Fruit fly (Drosophila melanogaster): Measurements from ENCODE around the gene Syx17.
A peak's percentile ranks its signal among the peaks of the same experiment; 100 is the strongest.

The Syx17 gene

dm6 chr3L:4363887-4364794, 39.1 kb upstream of the Syx17 start, which contains the start of the genes Cip4 and mRpS6 (continued):
- TF ChIP-seq Oli (tag; optimal IDR thresholded peaks at IDR 0.05) (peak; percentile 77), Opbp (GFP tag; IDR thresholded peaks at IDR 0.05; ENCODE audit: partially characterized antibody) (peak; percentile 12; the same call in 1 of the 3 replicates), gro (GFP tag; optimal IDR thresholded peaks at IDR 0.05) (peak; percentile 59), CG6765 (GFP tag; optimal IDR thresholded peaks at IDR 0.05) (peak; percentile 48), CG4820 (GFP tag; optimal IDR thresholded peaks at IDR 0.05) (no peak), CG4404 (GFP tag; IDR thresholded peaks at IDR 0.05) (0 out of 2 replicates have a peak, but pooled peaks have one; percentile 30), sens-2 (GFP tag; IDR thresholded peaks at IDR 0.05) (peak; percentile 84), oc (tag; optimal IDR thresholded peaks at IDR 0.05) (peak; percentile 59), Bgb (GFP tag; IDR thresholded peaks at IDR 0.05; ENCODE audit: partially characterized antibody) (peak; percentile 44; the same call in 1 of the 2 replicates), CG1024 (GFP tag; IDR thresholded peaks at IDR 0.05) (peak; percentile 67), sima (GFP tag; optimal IDR thresholded peaks at IDR 0.05) (no peak), dysf (GFP tag; IDR thresholded peaks at IDR 0.05) (peak; percentile 77), CG9817 (tag; optimal IDR thresholded peaks at IDR 0.05) (peak; percentile 86), Ptx1 (GFP tag; IDR thresholded peaks at IDR 0.05) (peak; percentile 81), ems (GFP tag; optimal IDR thresholded peaks at IDR 0.05) (peak; percentile 61), CG16815 (GFP tag; optimal IDR thresholded peaks at IDR 0.05) (peak; percentile 75), cwo (GFP tag; optimal IDR thresholded peaks at IDR 0.05) (peak; percentile 37), CG12391 (tag; optimal IDR thresholded peaks at IDR 0.05) (peak; percentile 92), CG31441 (GFP tag; IDR thresholded peaks at IDR 0.05) (peak; percentile 72), twi (tag; optimal IDR thresholded peaks at IDR 0.05) (peak; percentile 73), Optix (GFP tag; IDR thresholded peaks at IDR 0.05) (peak; percentile 63; the same call in 2 of the 3 replicates), Xrp1 (GFP tag; IDR thresholded peaks at IDR 0.05) (peak; percentile 74), dpn (GFP tag; optimal IDR thresholded peaks at IDR 0.05) (peak in 1 of 2 experiments; percentile 87), otp (GFP tag; IDR thresholded peaks at IDR 0.05) (peak; percentile 79; the same call in 2 of the 3 replicates), CG15269 (tag; optimal IDR thresholded peaks at IDR 0.05) (peak; percentile 89), CG15073 (GFP tag; optimal IDR thresholded peaks at IDR 0.05) (peak; percentile 49), Spps (tag; optimal IDR thresholded peaks at IDR 0.05) (peak; percentile 51), CG12219 (GFP tag; optimal IDR thresholded peaks at IDR 0.05) (peak; percentile 50), CG8765 (GFP tag; IDR thresholded peaks at IDR 0.05) (peak; percentile 66), Poxn (GFP tag; IDR thresholded peaks at IDR 0.05) (peak; percentile 75; the same call in 1 of the 2 replicates), CG1529 (GFP tag; optimal IDR thresholded peaks at IDR 0.05) (peak; percentile 56), mam (GFP tag; optimal IDR thresholded peaks at IDR 0.05) (no peak), sc (optimal IDR thresholded peaks at IDR 0.05) (no peak), sc (GFP tag; optimal IDR thresholded peaks at IDR 0.05) (peak; percentile 69)

- TF ChIP-seq grn (GFP tag; optimal IDR thresholded peaks at IDR 0.05) (peak; percentile 46), CkIIα-i1 (GFP tag; IDR thresholded peaks at IDR 0.05) (no peak), chm (GFP tag; IDR thresholded peaks at IDR 0.05) (0 out of 2 replicates have a peak, but pooled peaks have one; percentile 3), crol (GFP tag; IDR thresholded peaks at IDR 0.05) (no peak), Med (GFP tag) (peak; percentile 25), sug (tag; optimal IDR thresholded peaks at IDR 0.05) (peak; percentile 77), exex (tag; optimal IDR thresholded peaks at IDR 0.05) (peak; percentile 94), mirr (GFP tag; optimal IDR thresholded peaks at IDR 0.05) (peak; percentile 2)
These were observed 38.1 kb upstream of the Syx17 start, which contains the start of gene CG33514 for dm6 chr3L:4365197-4365596. CG33514 (plus strand) TSS chr3L:4365434.
